Worm (Caenorhabditis elegans) whole organism, young adult: ENCODE results near the gene dhc-3.

Experiments
- B0019.2 ChIP-seq: fragments of 200-800 bp; sonication (Bioruptor generic); conservative IDR thresholded peaks from 2 replicates; pipeline ENCODE4 v1.3.6; 2022; ENCODE audit warnings: missing genetic modification reagents, missing genetic modification characterization, missing compliant biosample characterization
- B0035.1 ChIP-seq: sonication (generic microtip); optimal IDR thresholded peaks from 2 replicates; lab custom pipeline; 2016; ENCODE audit warnings: missing genetic modification characterization, mild to moderate bottlenecking, missing compliant biosample characterization, missing genotype, missing genetic modification reagents
- C17E4.6 ChIP-seq: fragments of 200-800 bp; sonication (Bioruptor generic); IDR thresholded peaks from 2 replicates; pipeline ENCODE4 v1.3.6; 2022; ENCODE audit warnings: missing genetic modification reagents, missing genetic modification characterization, missing compliant biosample characterization
- F49E8.2 ChIP-seq: sonication (generic microtip); optimal IDR thresholded peaks from 3 replicates; lab custom pipeline; 2017; ENCODE audit warnings: missing genetic modification characterization, mild to moderate bottlenecking, missing compliant biosample characterization, antibody characterized with exemption, moderate library complexity; ENCODE audit not compliant: insufficient read depth
- F57C9.4 ChIP-seq: sonication (generic microtip); optimal IDR thresholded peaks from 2 replicates; lab custom pipeline; 2017; ENCODE audit warnings: mild to moderate bottlenecking, missing genetic modification characterization, missing compliant biosample characterization
- K11D2.4 ChIP-seq: fragments of 200-800 bp; sonication (Bioruptor generic); IDR thresholded peaks from 2 replicates; pipeline ENCODE4 v1.3.6; 2022; ENCODE audit warnings: missing genetic modification reagents, missing genetic modification characterization, missing compliant biosample characterization
- K12H6.12 ChIP-seq: fragments of 200-800 bp; sonication (Bioruptor generic); optimal IDR thresholded peaks from 2 replicates; lab custom pipeline; 2018; ENCODE audit warnings: mild to moderate bottlenecking, missing genetic modification characterization, missing compliant biosample characterization
- T26A5.8 ChIP-seq: sonication (generic microtip); optimal IDR thresholded peaks from 2 replicates; lab custom pipeline; 2016; ENCODE audit warnings: missing genetic modification characterization, missing compliant biosample characterization
- Y67H2A.10 ChIP-seq: fragments of 200-800 bp; sonication (Bioruptor generic); conservative IDR thresholded peaks from 2 replicates; pipeline ENCODE4 v1.3.6; 2022; ENCODE audit warnings: missing genetic modification reagents, missing genetic modification characterization, missing compliant biosample characterization
- Y79H2A.3 ChIP-seq: fragments of 200-800 bp; sonication (Bioruptor generic); conservative IDR thresholded peaks from 2 replicates; pipeline ENCODE4 v1.3.6; 2022; ENCODE audit warnings: missing genetic modification reagents, missing genetic modification characterization, missing compliant biosample characterization
- akir-1 ChIP-seq: fragments of 200-800 bp; sonication (Bioruptor generic); optimal IDR thresholded peaks from 2 replicates; lab custom pipeline; 2018; ENCODE audit warnings: mild to moderate bottlenecking, missing genetic modification characterization, moderate library complexity, missing compliant biosample characterization
- ama-1 ChIP-seq, 3 experiments: fragments of 150-350 bp in 1 of 3; sonication (generic microtip) in 2 of 3; optimal IDR thresholded peaks; 2 replicates each; lab custom pipeline; 2014 to 2018; ENCODE audit warnings: missing biosample characterization in 2 of 3, missing genetic modification characterization in 2 of 3, missing genetic modification reagents in 2 of 3
- aptf-3 ChIP-seq: fragments of 200-800 bp; sonication (Bioruptor generic); IDR thresholded peaks from 2 replicates; pipeline ENCODE4 v1.3.6; 2022; ENCODE audit warnings: missing genetic modification characterization, missing compliant biosample characterization
- ceh-27 ChIP-seq: fragments of 200-800 bp; sonication (Bioruptor generic); optimal IDR thresholded peaks from 2 replicates; lab custom pipeline; 2018; ENCODE audit warnings: mild to moderate bottlenecking, missing genetic modification characterization, moderate library complexity, missing compliant biosample characterization
- ceh-40 ChIP-seq: fragments of 200-800 bp; sonication (Bioruptor generic); IDR thresholded peaks from 2 replicates; pipeline ENCODE4 v1.3.6; 2022; ENCODE audit warnings: missing genetic modification characterization, missing compliant biosample characterization
- die-1 ChIP-seq: sonication (generic microtip); optimal IDR thresholded peaks from 2 replicates; lab custom pipeline; 2016; ENCODE audit warnings: missing genotype, mild to moderate bottlenecking, missing genetic modification characterization, missing compliant biosample characterization
- dox-1 ChIP-seq: fragments of 200-800 bp; sonication (Bioruptor generic); IDR thresholded peaks from 2 replicates; pipeline ENCODE4 v1.3.6; 2022; ENCODE audit warnings: missing genetic modification reagents, missing genetic modification characterization, missing compliant biosample characterization
- dpff-1 ChIP-seq: sonication (generic microtip); optimal IDR thresholded peaks from 2 replicates; lab custom pipeline; 2017; ENCODE audit warnings: mild to moderate bottlenecking, missing genetic modification characterization, missing compliant biosample characterization
- dpl-1 ChIP-seq: fragments of 150-350 bp; optimal IDR thresholded peaks from 2 replicates; lab custom pipeline; 2014; ENCODE audit warnings: missing biosample characterization, missing genetic modification reagents, missing genetic modification characterization
- efl-1 ChIP-seq: fragments of 150-350 bp; optimal IDR thresholded peaks from 2 replicates; lab custom pipeline; 2014; ENCODE audit warnings: missing biosample characterization, missing genetic modification reagents, missing genetic modification characterization
- egrh-3 ChIP-seq: fragments of 200-800 bp; sonication (Bioruptor generic); IDR thresholded peaks from 2 replicates; pipeline ENCODE4 v1.3.6; 2022; ENCODE audit warnings: missing genetic modification reagents, missing genetic modification characterization, missing compliant biosample characterization
- ets-4 ChIP-seq: fragments of 200-800 bp; sonication (Bioruptor generic); optimal IDR thresholded peaks from 2 replicates; lab custom pipeline; 2018; ENCODE audit warnings: mild to moderate bottlenecking, missing genetic modification characterization, missing compliant biosample characterization
- gei-17 ChIP-seq: fragments of 200-800 bp; sonication (Bioruptor generic); optimal IDR thresholded peaks from 2 replicates; lab custom pipeline; 2018; ENCODE audit warnings: mild to moderate bottlenecking, missing genetic modification characterization, missing compliant biosample characterization
- hlh-12 ChIP-seq: sonication (generic microtip); optimal IDR thresholded peaks from 2 replicates; lab custom pipeline; 2016; ENCODE audit warnings: missing genetic modification characterization, missing compliant biosample characterization
- hlh-26 ChIP-seq: fragments of 200-800 bp; sonication (Bioruptor generic); conservative IDR thresholded peaks from 2 replicates; pipeline ENCODE4 v1.3.6; 2022; ENCODE audit warnings: missing genetic modification reagents, missing genetic modification characterization, missing compliant biosample characterization
- hmg-1.2 ChIP-seq: fragments of 200-800 bp; sonication (Bioruptor generic); IDR thresholded peaks from 2 replicates; pipeline ENCODE4 v1.3.6; 2022; ENCODE audit warnings: missing genetic modification reagents, missing genetic modification characterization, missing compliant biosample characterization
- lag-1 ChIP-seq: fragments of 200-800 bp; sonication (Bioruptor generic); IDR thresholded peaks from 2 replicates; pipeline ENCODE4 v1.3.6; 2022; ENCODE audit warnings: missing genetic modification reagents, missing genetic modification characterization, missing compliant biosample characterization
- lin-40 ChIP-seq: sonication (generic microtip); optimal IDR thresholded peaks from 2 replicates; lab custom pipeline; 2016; ENCODE audit warnings: missing genetic modification characterization, mild to moderate bottlenecking, missing compliant biosample characterization, missing genotype, missing genetic modification reagents
- lsl-1 ChIP-seq: fragments of 200-800 bp; sonication (Bioruptor generic); optimal IDR thresholded peaks from 2 replicates; lab custom pipeline; 2018; ENCODE audit warnings: mild to moderate bottlenecking, missing genetic modification characterization, moderate library complexity, missing compliant biosample characterization
- lsy-27 ChIP-seq: sonication (generic microtip); optimal IDR thresholded peaks from 2 replicates; lab custom pipeline; 2017; ENCODE audit warnings: missing genetic modification characterization, mild to moderate bottlenecking, missing compliant biosample characterization, antibody characterized with exemption, missing genotype, borderline replicate concordance; ENCODE audit not compliant: insufficient read depth
- mes-4 ChIP-seq: sonication (generic microtip); optimal IDR thresholded peaks from 2 replicates; lab custom pipeline; 2016; ENCODE audit warnings: missing genotype, missing genetic modification characterization, missing compliant biosample characterization
- nhr-179 ChIP-seq: sonication (generic microtip); optimal IDR thresholded peaks from 2 replicates; lab custom pipeline; 2016; ENCODE audit warnings: mild to moderate bottlenecking, missing genetic modification characterization, missing compliant biosample characterization
- nhr-90 ChIP-seq: sonication (generic microtip); optimal IDR thresholded peaks from 2 replicates; lab custom pipeline; 2016; ENCODE audit warnings: missing genotype, mild to moderate bottlenecking, missing genetic modification characterization, missing compliant biosample characterization
- pbrm-1 ChIP-seq: fragments of 200-800 bp; sonication (Bioruptor generic); IDR thresholded peaks from 2 replicates; pipeline ENCODE4 v1.3.6; 2022; ENCODE audit warnings: missing genetic modification reagents, missing genetic modification characterization, missing compliant biosample characterization
- rec-8 ChIP-seq, 2 experiments: sonication (generic microtip); optimal IDR thresholded peaks; 2 replicates each; lab custom pipeline; 2016; ENCODE audit warnings: mild to moderate bottlenecking in 2 of 2, missing genetic modification characterization in 2 of 2, missing genetic modification reagents in 2 of 2, missing genotype in 2 of 2, missing biosample characterization in 1 of 2, missing compliant biosample characterization in 1 of 2, moderate library complexity in 1 of 2
- rpc-1 ChIP-seq, 2 experiments: fragments of 150-350 bp in 1 of 2; sonication (generic microtip) in 1 of 2; optimal IDR thresholded peaks; 2 replicates each; lab custom pipeline; 2014 to 2018; ENCODE audit warnings: missing biosample characterization in 1 of 2, missing genetic modification characterization in 1 of 2, missing genetic modification reagents in 1 of 2, missing genotype in 1 of 2
- sea-2 ChIP-seq: fragments of 200-800 bp; sonication (Bioruptor generic); IDR thresholded peaks from 2 replicates; pipeline ENCODE4 v1.3.6; 2022; ENCODE audit warnings: missing genetic modification characterization, missing compliant biosample characterization
- snpc-1.3 ChIP-seq: sonication (generic microtip); optimal IDR thresholded peaks from 2 replicates; lab custom pipeline; 2017; ENCODE audit warnings: missing genetic modification characterization, mild to moderate bottlenecking, missing compliant biosample characterization, antibody characterized with exemption, moderate library complexity, missing genotype, missing genetic modification reagents; ENCODE audit not compliant: insufficient read depth
- snpc-4 ChIP-seq, 5 experiments: fragments of 150-350 bp in 1 of 5; sonication (generic microtip) in 4 of 5; optimal IDR thresholded peaks; 2 replicates each; lab custom pipeline; 2014 to 2018; ENCODE audit warnings: missing genetic modification characterization in 5 of 5, missing biosample characterization in 3 of 5, antibody characterized with exemption in 2 of 5, mild to moderate bottlenecking in 2 of 5, missing compliant biosample characterization in 2 of 5, missing genotype in 2 of 5, moderate library complexity in 2 of 5, missing genetic modification reagents in 1 of 5
- somi-1 ChIP-seq: fragments of 200-800 bp; sonication (Bioruptor generic); optimal IDR thresholded peaks from 2 replicates; lab custom pipeline; 2018; ENCODE audit warnings: mild to moderate bottlenecking, missing genetic modification characterization, missing compliant biosample characterization
- tlf-1 ChIP-seq: fragments of 200-800 bp; sonication (Bioruptor generic); optimal IDR thresholded peaks from 2 replicates; lab custom pipeline; 2018; ENCODE audit warnings: mild to moderate bottlenecking, missing genetic modification characterization, missing compliant biosample characterization
- xnd-1 ChIP-seq: sonication (generic microtip); optimal IDR thresholded peaks from 2 replicates; lab custom pipeline; 2016; ENCODE audit warnings: missing genotype, missing genetic modification reagents, missing genetic modification characterization, missing compliant biosample characterization
- ztf-18 ChIP-seq: sonication (generic microtip); optimal IDR thresholded peaks from 2 replicates; lab custom pipeline; 2016; ENCODE audit warnings: missing genotype, mild to moderate bottlenecking, missing genetic modification characterization, missing compliant biosample characterization
- ztf-28 ChIP-seq: fragments of 200-800 bp; sonication (Bioruptor generic); IDR thresholded peaks from 2 replicates; pipeline ENCODE4 v1.3.6; 2022; ENCODE audit warnings: missing genetic modification reagents, missing genetic modification characterization, missing compliant biosample characterization

Gene dhc-3

ce11 chrV:13130439-13130840 lies 8.3 kb upstream of the dhc-3 start (continued):
- TF ChIP-seq snpc-4 (GFP tag; optimal IDR thresholded peaks at IDR 0.05; lab: Kevin White, UChicago) (peak; percentile 39), snpc-4 (tag; optimal IDR thresholded peaks at IDR 0.05; lab: Kevin White, UChicago) (peak in 3 of 4 experiments; percentile 31 to 36 (median 33)), Y67H2A.10 (GFP tag; lab: Robert Waterston, UW) (no peak), lsy-27 (tag; lab: Kevin White, UChicago) (no peak), ztf-28 (GFP tag; lab: Robert Waterston, UW) (no peak), F57C9.4 (no peak), K12H6.12 (tag; lab: Kevin White, UChicago) (peak; percentile 80), T26A5.8 (tag; lab: Kevin White, UChicago) (no peak), egrh-3 (GFP tag; lab: Robert Waterston, UW) (no peak; the same call in 1 of the 2 replicates), dpl-1 (GFP tag; lab: Kevin White, UChicago) (no peak)
- TF ChIP-seq, all 124 proteins: peak for 30

ce11 chrV:13131487-13131886 lies 7.3 kb upstream of the dhc-3 start:
- TF ChIP-seq lag-1 (GFP tag; lab: Robert Waterston, UW) (no peak), tlf-1 (GFP tag; lab: Kevin White, UChicago) (no peak), die-1 (tag; lab: Kevin White, UChicago) (no peak), lsy-27 (tag; lab: Kevin White, UChicago) (no peak), hmg-1.2 (GFP tag; lab: Robert Waterston, UW) (no peak), hlh-26 (no peak), lsl-1 (GFP tag; lab: Kevin White, UChicago) (peak; percentile 97), snpc-4 (GFP tag; optimal IDR thresholded peaks at IDR 0.05; lab: Kevin White, UChicago) (peak; percentile 9), snpc-4 (tag; optimal IDR thresholded peaks at IDR 0.05; lab: Kevin White, UChicago) (no peak), Y79H2A.3 (GFP tag; lab: Robert Waterston, UW) (no peak), rpc-1 (optimal IDR thresholded peaks at IDR 0.05; lab: Kevin White, UChicago) (no peak), rpc-1 (tag; optimal IDR thresholded peaks at IDR 0.05; lab: Kevin White, UChicago) (no peak), ztf-18 (tag; lab: Kevin White, UChicago) (no peak), sea-2 (GFP tag; lab: Robert Waterston, UW) (no peak), pbrm-1 (peak; percentile 32; the same call in 1 of the 2 replicates), ama-1 (optimal IDR thresholded peaks at IDR 0.05; lab: Kevin White, UChicago) (no peak), ama-1 (GFP tag; optimal IDR thresholded peaks at IDR 0.05; lab: Kevin White, UChicago) (no peak), somi-1 (GFP tag; lab: Kevin White, UChicago) (no peak), F49E8.2 (tag; lab: Kevin White, UChicago) (peak; percentile 80), aptf-3 (GFP tag; lab: Robert Waterston, UW) (no peak), xnd-1 (peak; percentile 85), hlh-12 (no peak), snpc-1.3 (no peak), B0019.2 (0 out of 2 replicates have a peak, but pooled peaks have one; percentile 11), rec-8 (tag; optimal IDR thresholded peaks at IDR 0.05; lab: Kevin White, UChicago) (no peak), nhr-179 (tag; lab: Kevin White, UChicago) (no peak), ceh-40 (GFP tag; lab: Robert Waterston, UW) (no peak), K11D2.4 (GFP tag; lab: Robert Waterston, UW) (no peak), ceh-27 (GFP tag; lab: Kevin White, UChicago) (no peak), dox-1 (GFP tag; lab: Robert Waterston, UW) (no peak; the same call in 1 of the 2 replicates), lin-40 (no peak), dpff-1 (tag; lab: Kevin White, UChicago) (no peak), efl-1 (GFP tag; lab: Kevin White, UChicago) (peak; percentile 93), C17E4.6 (GFP tag; lab: Robert Waterston, UW) (no peak), nhr-90 (tag; lab: Kevin White, UChicago) (no peak), B0035.1 (tag; lab: Kevin White, UChicago) (no peak), gei-17 (no peak), mes-4 (tag; lab: Kevin White, UChicago) (no peak), T26A5.8 (tag; lab: Kevin White, UChicago) (no peak), ets-4 (GFP tag; lab: Kevin White, UChicago) (no peak), akir-1 (no peak)
